Fruit fly (Drosophila melanogaster) whole organism, pupa: Measurements from ENCODE around the gene CG10237.

Experiments used
- CG10348 ChIP-seq: fragments of 200-800 bp; sonication (Bioruptor generic); IDR thresholded peaks from 2 replicates; pipeline ENCODE4 v1.3.6; 2022; ENCODE audit warnings: missing biosample characterization, missing genetic modification characterization
- CG12605 ChIP-seq: fragments of 200-800 bp; sonication (Bioruptor generic); IDR thresholded peaks from 2 replicates; pipeline ENCODE4 v1.3.6; 2022; ENCODE audit warnings: missing biosample characterization, missing genetic modification characterization
- CG13204 ChIP-seq: fragments of 200-800 bp; sonication (Bioruptor generic); optimal IDR thresholded peaks from 2 replicates; lab custom pipeline; 2018; ENCODE audit warnings: missing biosample characterization, mild to moderate bottlenecking, missing genetic modification characterization, moderate library complexity
- CG14655 ChIP-seq: fragments of 200-800 bp; sonication (Bioruptor generic); optimal IDR thresholded peaks from 3 replicates; lab custom pipeline; 2017; ENCODE audit warnings: mild to moderate bottlenecking, missing biosample characterization, missing genetic modification reagents, missing genetic modification characterization
- CG15710 ChIP-seq: fragments of 200-800 bp; sonication (Bioruptor generic); optimal IDR thresholded peaks from 2 replicates; lab custom pipeline; 2018; ENCODE audit warnings: missing biosample characterization, mild to moderate bottlenecking, missing genetic modification characterization, moderate library complexity
- CG17806 ChIP-seq: fragments of 200-800 bp; sonication (Bioruptor generic); optimal IDR thresholded peaks from 2 replicates; lab custom pipeline; 2018; ENCODE audit warnings: missing biosample characterization, mild to moderate bottlenecking, missing genetic modification characterization, moderate library complexity
- CG32121 ChIP-seq: fragments of 200-800 bp; sonication (Bioruptor generic); IDR thresholded peaks from 2 replicates; pipeline ENCODE4 v1.3.6; 2022; ENCODE audit warnings: missing biosample characterization, missing genetic modification characterization
- CG34367 ChIP-seq: fragments of 200-800 bp; sonication (Bioruptor generic); optimal IDR thresholded peaks from 2 replicates; lab custom pipeline; 2018; ENCODE audit warnings: missing biosample characterization, mild to moderate bottlenecking, missing genetic modification characterization
- CG4496 ChIP-seq: fragments of 200-800 bp; sonication (Bioruptor generic); IDR thresholded peaks from 3 replicates; pipeline ENCODE4 v1.3.6; 2022; ENCODE audit warnings: missing biosample characterization, missing genetic modification characterization
- CG8159 ChIP-seq: fragments of 200-800 bp; sonication (Bioruptor generic); optimal IDR thresholded peaks from 3 replicates; lab custom pipeline; 2018; ENCODE audit warnings: missing biosample characterization, mild to moderate bottlenecking, missing genetic modification characterization, moderate library complexity
- CG8301 ChIP-seq: fragments of 200-800 bp; sonication (Bioruptor generic); optimal IDR thresholded peaks from 2 replicates; lab custom pipeline; 2018; ENCODE audit warnings: missing biosample characterization, mild to moderate bottlenecking, missing genetic modification characterization
- CG9948 ChIP-seq: fragments of 200-800 bp; sonication (Bioruptor generic); optimal IDR thresholded peaks from 2 replicates; lab custom pipeline; 2018; ENCODE audit warnings: missing biosample characterization, mild to moderate bottlenecking, missing genetic modification characterization, moderate library complexity
- D1 ChIP-seq: fragments of 200-800 bp; sonication (Bioruptor generic); optimal IDR thresholded peaks from 2 replicates; lab custom pipeline; 2018; ENCODE audit warnings: missing biosample characterization, mild to moderate bottlenecking, missing genetic modification characterization, moderate library complexity
- EcR ChIP-seq: fragments of 200-800 bp; sonication (Bioruptor generic); optimal IDR thresholded peaks from 3 replicates; lab custom pipeline; 2019; ENCODE audit warnings: missing biosample characterization, missing genetic modification characterization, mild to moderate bottlenecking, moderate library complexity, missing genetic modification reagents
- Ets98B ChIP-seq: fragments of 200-800 bp; sonication (Bioruptor generic); IDR thresholded peaks from 2 replicates; pipeline ENCODE4 v1.3.6; 2022; ENCODE audit warnings: missing biosample characterization, missing genetic modification characterization
- Pif1A ChIP-seq: fragments of 200-800 bp; sonication (Bioruptor generic); optimal IDR thresholded peaks from 3 replicates; lab custom pipeline; 2016; ENCODE audit warnings: missing biosample characterization, missing genetic modification characterization
- Pif1B ChIP-seq: fragments of 200-800 bp; sonication (Bioruptor generic); optimal IDR thresholded peaks from 3 replicates; lab custom pipeline; 2016; ENCODE audit warnings: missing biosample characterization, missing genetic modification characterization
- Snoo ChIP-seq: fragments of 200-800 bp; sonication (Bioruptor generic); optimal IDR thresholded peaks from 3 replicates; lab custom pipeline; 2017; ENCODE audit warnings: missing biosample characterization, mild to moderate bottlenecking, missing genetic modification characterization, inconsistent platforms
- fd96Ca ChIP-seq: fragments of 200-800 bp; sonication (Bioruptor generic); IDR thresholded peaks from 3 replicates; pipeline ENCODE4 v1.3.6; 2022; ENCODE audit warnings: missing biosample characterization, missing genetic modification characterization
- gl ChIP-seq: fragments of 200-800 bp; sonication (Bioruptor generic); optimal IDR thresholded peaks from 2 replicates; lab custom pipeline; 2018; ENCODE audit warnings: missing biosample characterization, mild to moderate bottlenecking, missing genetic modification characterization
- rn ChIP-seq: fragments of 200-800 bp; sonication (Bioruptor generic); IDR thresholded peaks from 2 replicates; pipeline ENCODE4 v1.3.6; 2022; ENCODE audit warnings: missing biosample characterization, missing genetic modification characterization

Gene CG10237

dm6 chr2L:19402667-19403066 lies 39.9 kb downstream of the CG10237 start:
- TF ChIP-seq Snoo (tag; lab: Kevin White, UChicago) (no peak), CG17806 (tag; lab: Kevin White, UChicago) (no peak), Ets98B (GFP tag; lab: Robert Waterston, UW) (no peak), CG8159 (tag; lab: Kevin White, UChicago) (no peak), EcR (GFP tag; lab: Kevin White, UChicago) (no peak), CG10348 (GFP tag; lab: Robert Waterston, UW) (no peak), CG14655 (no peak)

- TF ChIP-seq Ets98B (GFP tag; lab: Robert Waterston, UW), result no peak
These were observed 40.6 kb downstream of the CG10237 start for dm6 chr2L:19401914-19402313.

- peak; percentile 56; the same call in 2 of the 3 replicates for TF ChIP-seq CG4496 (GFP tag; lab: Robert Waterston, UW)
- TF ChIP-seq gl (tag; lab: Kevin White, UChicago), result no peak
- TF ChIP-seq CG8159 (tag; lab: Kevin White, UChicago), result peak; percentile 85
- TF ChIP-seq CG8301, result peak; percentile 51
- no peak for TF ChIP-seq CG10348 (GFP tag; lab: Robert Waterston, UW)
- peak; percentile 83 for TF ChIP-seq Snoo (tag; lab: Kevin White, UChicago)
- peak; percentile 49; the same call in 1 of the 2 replicates for TF ChIP-seq CG32121 (GFP tag; lab: Robert Waterston, UW)
- TF ChIP-seq fd96Ca, result peak; percentile 66
- TF ChIP-seq CG13204 (GFP tag; lab: Kevin White, UChicago), result peak; percentile 71
- peak; percentile 84 for TF ChIP-seq CG9948 (tag; lab: Kevin White, UChicago)
- no peak for TF ChIP-seq Pif1B (GFP tag; lab: Kevin White, UChicago)
- TF ChIP-seq EcR (GFP tag; lab: Kevin White, UChicago), result no peak
- peak; percentile 63 for TF ChIP-seq CG34367 (tag; lab: Kevin White, UChicago)
- peak; percentile 77 for TF ChIP-seq CG17806 (tag; lab: Kevin White, UChicago)
- TF ChIP-seq D1 (tag; lab: Kevin White, UChicago), result no peak
- TF ChIP-seq rn, result no peak; the same call in 1 of the 2 replicates
- TF ChIP-seq CG12605, result peak; percentile 76
- TF ChIP-seq CG14655, result peak; percentile 88
- TF ChIP-seq CG15710 (tag; lab: Kevin White, UChicago), result peak; percentile 83
- TF ChIP-seq Pif1A (GFP tag; lab: Kevin White, UChicago), result peak; percentile 41
- peak; percentile 46 for TF ChIP-seq Ets98B (GFP tag; lab: Robert Waterston, UW)
- TF ChIP-seq, all 21 proteins: peak for 15
These were observed 44.0 kb downstream of the CG10237 start, which contains the start of gene CG17544 for dm6 chr2L:19398317-19399234. Gene CG17544, minus strand, starts transcription at chr2L:19398493.

- TF ChIP-seq Ets98B (GFP tag; lab: Robert Waterston, UW) (no peak), Pif1A (GFP tag; lab: Kevin White, UChicago) (peak; percentile 60), CG8159 (tag; lab: Kevin White, UChicago) (peak; percentile 48), CG8301 (peak; percentile 50), CG4496 (GFP tag; lab: Robert Waterston, UW) (0 out of 3 replicates have a peak, but pooled peaks have one; percentile 18), CG15710 (tag; lab: Kevin White, UChicago) (peak; percentile 44), CG12605 (peak; percentile 66), CG9948 (tag; lab: Kevin White, UChicago) (peak; percentile 38), gl (tag; lab: Kevin White, UChicago) (no peak), Pif1B (GFP tag; lab: Kevin White, UChicago) (no peak), CG14655 (peak; percentile 69), CG13204 (GFP tag; lab: Kevin White, UChicago) (no peak), D1 (tag; lab: Kevin White, UChicago) (no peak), Snoo (tag; lab: Kevin White, UChicago) (peak; percentile 61), CG10348 (GFP tag; lab: Robert Waterston, UW) (no peak), rn (no peak), CG17806 (tag; lab: Kevin White, UChicago) (peak; percentile 27), CG32121 (GFP tag; lab: Robert Waterston, UW) (no peak)
These were observed 44.8 kb downstream of the CG10237 start for dm6 chr2L:19397617-19398316.

- TF ChIP-seq CG34367 (tag; lab: Kevin White, UChicago) (no peak), CG9948 (tag; lab: Kevin White, UChicago) (no peak), CG10348 (GFP tag; lab: Robert Waterston, UW) (no peak), gl (tag; lab: Kevin White, UChicago) (peak; percentile 65), CG4496 (GFP tag; lab: Robert Waterston, UW) (0 out of 3 replicates have a peak, but pooled peaks have one; percentile 8)
These were observed 48.8 kb downstream of the CG10237 start, which contains the start of gene CG31798 for dm6 chr2L:19393703-19394210. Gene CG31798, plus strand, starts transcription at chr2L:19394160.
